Fruit fly (Drosophila melanogaster) whole organism, wandering third instar larva: ENCODE measurements around the gene Gycbeta100B.

Experiments
- GATAd ChIP-seq: sonication (Bioruptor generic); optimal IDR thresholded peaks from 2 replicates; lab custom pipeline; 2016; ENCODE audit warnings: missing biosample characterization, missing genetic modification characterization
- brk ChIP-seq: fragments of 200-800 bp; sonication (Bioruptor generic); optimal IDR thresholded peaks from 2 replicates; lab custom pipeline; 2016; ENCODE audit warnings: missing biosample characterization, mild to moderate bottlenecking, missing genetic modification characterization
- usp ChIP-seq: fragments of >200 bp; optimal IDR thresholded peaks from 2 replicates; lab custom pipeline; 2017; ENCODE audit warnings: missing biosample characterization, missing genetic modification characterization

DNA sequence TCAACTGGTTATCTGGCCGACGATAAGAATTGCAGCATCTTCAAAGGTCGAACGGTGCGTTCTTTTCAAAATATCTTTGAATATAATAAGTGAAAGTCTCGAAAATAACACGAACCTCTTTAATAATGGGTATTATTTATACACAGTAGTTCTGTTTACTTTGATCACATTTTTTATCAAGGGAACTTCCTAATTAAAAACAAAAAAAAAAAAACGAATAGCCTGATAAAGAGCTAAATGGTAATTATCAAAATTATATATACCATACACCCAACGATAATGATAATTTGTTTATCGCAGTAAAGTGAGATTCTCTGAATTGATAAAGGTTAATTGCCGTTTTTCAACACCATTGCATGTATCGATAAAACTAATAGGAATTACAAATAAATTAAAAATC is 3.6 kb upstream of the Gycbeta100B start, which contains the start of gene Ktch:
- no peak for TF ChIP-seq GATAd
- TF ChIP-seq usp, result no peak
- no peak for TF ChIP-seq brk (GFP tag; lab: Kevin White, UChicago)
